Fruit fly (Drosophila melanogaster): ENCODE data around the gene Sec15.

DNA sequence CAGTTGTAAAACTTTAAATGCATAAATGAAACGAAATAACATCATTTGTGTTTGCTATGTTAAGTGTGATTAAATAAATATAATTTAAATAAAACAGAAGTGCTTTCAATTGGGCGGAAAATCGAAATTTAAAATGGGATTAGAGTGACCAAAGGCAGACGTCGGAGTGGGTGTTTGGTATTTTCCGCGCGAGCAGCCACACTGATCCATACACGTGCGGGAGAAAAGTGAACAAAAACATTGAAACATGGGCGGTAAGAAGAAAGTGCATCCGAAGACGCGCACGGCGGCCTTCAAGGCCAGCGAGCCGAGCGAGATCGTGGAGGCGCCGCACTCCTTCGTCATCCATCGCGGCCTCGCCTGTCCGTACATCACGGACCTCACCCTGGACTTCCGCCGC, 8.3 kb upstream of the Sec15 start, which contains the start of gene ppan:
- TF ChIP-seq CG8478 (optimal IDR thresholded peaks at IDR 0.05): no peak
- TF ChIP-seq CTCF (optimal IDR thresholded peaks at IDR 0.05): no peak
